Worm (Caenorhabditis elegans): ENCODE results near the gene nhr-161.

DNA sequence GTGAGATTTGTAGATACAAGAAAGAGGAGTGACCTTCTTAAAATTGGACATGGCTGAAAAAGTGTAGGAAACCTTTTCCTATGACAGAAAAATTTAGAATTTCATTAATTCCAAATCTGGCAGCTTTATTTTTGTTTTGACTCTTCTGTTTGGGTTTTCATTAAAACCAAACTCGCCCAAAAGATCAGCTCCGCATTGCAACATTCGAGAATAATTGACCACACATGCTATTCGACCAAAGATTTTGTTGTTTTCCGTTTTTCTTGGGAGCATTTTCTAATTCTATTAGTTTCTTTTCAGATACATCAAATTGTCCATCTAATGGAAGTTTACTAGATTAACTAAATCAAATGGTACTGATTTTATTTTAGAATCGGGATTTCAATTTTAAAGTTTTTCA, 26.5 kb downstream of the nhr-161 start, which contains the start of gene mec-1:
- TF ChIP-seq nhr-11 (tag; optimal IDR thresholded peaks at IDR 0.05) (no peak), nfya-1 (tag; optimal IDR thresholded peaks at IDR 0.05) (no peak), che-1 (tag; optimal IDR thresholded peaks at IDR 0.05) (no peak), pqm-1 (tag; optimal IDR thresholded peaks at IDR 0.05) (no peak), ceh-45 (GFP tag; IDR thresholded peaks at IDR 0.05) (no peak), lin-11 (tag; optimal IDR thresholded peaks at IDR 0.05) (no peak), ama-1 (optimal IDR thresholded peaks at IDR 0.05) (no peak), rnt-1 (tag; optimal IDR thresholded peaks at IDR 0.05) (no peak), dmd-4 (tag; optimal IDR thresholded peaks at IDR 0.05; ENCODE audit: borderline replicate concordance) (no peak)
